Worm (Caenorhabditis elegans): ENCODE data around the gene C24H12.1.

- no peak for TF ChIP-seq nhr-11 (tag; optimal IDR thresholded peaks at IDR 0.05)
- TF ChIP-seq nhr-237 (tag; optimal IDR thresholded peaks at IDR 0.05) = no peak
- TF ChIP-seq skn-1 (tag; optimal IDR thresholded peaks at IDR 0.05) = peak; percentile 19
- TF ChIP-seq fkh-2 (tag; optimal IDR thresholded peaks at IDR 0.05) = no peak
- TF ChIP-seq nhr-28 (tag; optimal IDR thresholded peaks at IDR 0.05) = no peak
- TF ChIP-seq lin-39 (tag; optimal IDR thresholded peaks at IDR 0.05) = peak; percentile 31
- no peak for TF ChIP-seq ZK546.5 (tag; optimal IDR thresholded peaks at IDR 0.05)
- no peak for TF ChIP-seq ceh-82 (tag; optimal IDR thresholded peaks at IDR 0.05)
Measured at ce11 chrII:475890-476420, 34.8 kb downstream of the C24H12.1 start, which contains the start of gene nsun-1.
